Worm (Caenorhabditis elegans): Measurements from ENCODE around the gene dpy-31.

Gene dpy-31

ce11 chrIII:7165816-7166229, 36.2 kb upstream of the dpy-31 start (continued):
- TF ChIP-seq mep-1 (tag; optimal IDR thresholded peaks at IDR 0.05): peak; percentile 45
- peak; percentile 43 for TF ChIP-seq nhr-71 (tag; optimal IDR thresholded peaks at IDR 0.05)
- TF ChIP-seq elt-3 (tag; optimal IDR thresholded peaks at IDR 0.05): no peak
- peak; percentile 77 for TF ChIP-seq xbp-1 (tag; optimal IDR thresholded peaks at IDR 0.05)
- TF ChIP-seq pag-3 (tag; optimal IDR thresholded peaks at IDR 0.05; ENCODE audit: borderline replicate concordance, insufficient read depth): no peak
- TF ChIP-seq jun-1 (tag; optimal IDR thresholded peaks at IDR 0.05): peak; percentile 10
- peak; percentile 5 for TF ChIP-seq zip-4 (GFP tag; optimal IDR thresholded peaks at IDR 0.05)
- peak; percentile 68 for TF ChIP-seq lin-14 (GFP tag; optimal IDR thresholded peaks at IDR 0.05)

- TF ChIP-seq zag-1 (tag; optimal IDR thresholded peaks at IDR 0.05): no peak
- TF ChIP-seq unc-30 (tag; optimal IDR thresholded peaks at IDR 0.05): no peak
- TF ChIP-seq alr-1 (tag; optimal IDR thresholded peaks at IDR 0.05; ENCODE audit: borderline replicate concordance): no peak
- TF ChIP-seq ets-5 (GFP tag; IDR thresholded peaks at IDR 0.05): no peak
- no peak for TF ChIP-seq pqm-1 (tag; optimal IDR thresholded peaks at IDR 0.05)
- no peak for TF ChIP-seq hpl-2 (GFP tag; optimal IDR thresholded peaks at IDR 0.05)
- peak; percentile 14 for TF ChIP-seq unc-86 (tag; optimal IDR thresholded peaks at IDR 0.05)
- TF ChIP-seq C04F5.9 (tag; optimal IDR thresholded peaks at IDR 0.05): no peak
- peak in 1 of 2 experiments; percentile 40 for TF ChIP-seq mdl-1 (tag; optimal IDR thresholded peaks at IDR 0.05)
- no peak for TF ChIP-seq ztf-11 (tag; optimal IDR thresholded peaks at IDR 0.05)
- TF ChIP-seq lin-39 (tag; optimal IDR thresholded peaks at IDR 0.05): no peak
- peak; percentile 12 to 63 for TF ChIP-seq lsy-2 (tag; optimal IDR thresholded peaks at IDR 0.05)
- TF ChIP-seq ceh-82 (tag; optimal IDR thresholded peaks at IDR 0.05): peak; percentile 40 to 51 (median 47)
- TF ChIP-seq nhr-11 (tag; optimal IDR thresholded peaks at IDR 0.05): no peak
- TF ChIP-seq nhr-28 (tag; optimal IDR thresholded peaks at IDR 0.05): no peak
- no peak for TF ChIP-seq fkh-10 (GFP tag; optimal IDR thresholded peaks at IDR 0.05)
- TF ChIP-seq lin-14 (GFP tag; optimal IDR thresholded peaks at IDR 0.05): peak; percentile 95
- peak; percentile 36 for TF ChIP-seq tbx-2 (tag; optimal IDR thresholded peaks at IDR 0.05)
- peak; percentile 65 for TF ChIP-seq nhr-71 (tag; optimal IDR thresholded peaks at IDR 0.05)
- no peak for TF ChIP-seq efl-3 (GFP tag; optimal IDR thresholded peaks at IDR 0.05)
- no peak for TF ChIP-seq ama-1 (optimal IDR thresholded peaks at IDR 0.05)
- TF ChIP-seq rnt-1 (tag; optimal IDR thresholded peaks at IDR 0.05): peak; percentile 30
- TF ChIP-seq nhr-19 (GFP tag; conservative IDR thresholded peaks at IDR 0.05): no peak
- no peak for TF ChIP-seq nhr-20 (tag; optimal IDR thresholded peaks at IDR 0.05)
- no peak for TF ChIP-seq unc-98 (GFP tag; IDR thresholded peaks at IDR 0.05)
- peak; percentile 80 for TF ChIP-seq fkh-8 (tag; optimal IDR thresholded peaks at IDR 0.05)
- TF ChIP-seq Y116A8C.19 (tag; optimal IDR thresholded peaks at IDR 0.05; ENCODE audit: borderline replicate concordance): no peak
- peak in 2 of 3 experiments; percentile 16 to 49 for TF ChIP-seq dpl-1 (GFP tag; optimal IDR thresholded peaks at IDR 0.05)
- no peak for TF ChIP-seq mef-2 (tag; optimal IDR thresholded peaks at IDR 0.05)
- peak; percentile 61 for TF ChIP-seq efl-1 (optimal IDR thresholded peaks at IDR 0.05)
- TF ChIP-seq efl-1 (GFP tag; optimal IDR thresholded peaks at IDR 0.05 in 1 of 2): peak in 1 of 2 experiments; percentile 38
- no peak for TF ChIP-seq sup-37 (GFP tag; optimal IDR thresholded peaks at IDR 0.05)
- no peak for TF ChIP-seq nhr-84 (tag; optimal IDR thresholded peaks at IDR 0.05)
- no peak for TF ChIP-seq sptf-1 (tag; optimal IDR thresholded peaks at IDR 0.05)
- peak; percentile 12 for TF ChIP-seq elt-2 (tag; optimal IDR thresholded peaks at IDR 0.05)
- no peak for TF ChIP-seq C34B4.2 (tag; optimal IDR thresholded peaks at IDR 0.05)
- TF ChIP-seq jun-1 (tag; optimal IDR thresholded peaks at IDR 0.05): no peak
- TF ChIP-seq elt-3 (tag; optimal IDR thresholded peaks at IDR 0.05): peak in 1 of 6 experiments; percentile 14
- TF ChIP-seq aly-2 (tag; optimal IDR thresholded peaks at IDR 0.05): no peak
- no peak for TF ChIP-seq dsc-1 (tag; optimal IDR thresholded peaks at IDR 0.05)
- TF ChIP-seq unc-62 (GFP tag; optimal IDR thresholded peaks at IDR 0.05): no peak
- TF ChIP-seq ztf-4 (tag; optimal IDR thresholded peaks at IDR 0.05): no peak
- TF ChIP-seq ceh-88 (GFP tag; IDR thresholded peaks at IDR 0.05): no peak
- peak; percentile 44 for TF ChIP-seq nhr-47 (tag; optimal IDR thresholded peaks at IDR 0.05)
- TF ChIP-seq nhr-237 (tag; optimal IDR thresholded peaks at IDR 0.05): peak; percentile 8
These were observed 35.1 kb upstream of the dpy-31 start for ce11 chrIII:7166664-7167567.

All from whole organism, L1 larva.